Fruit fly (Drosophila melanogaster): Measurements from ENCODE around the gene RPA3.

DNA sequence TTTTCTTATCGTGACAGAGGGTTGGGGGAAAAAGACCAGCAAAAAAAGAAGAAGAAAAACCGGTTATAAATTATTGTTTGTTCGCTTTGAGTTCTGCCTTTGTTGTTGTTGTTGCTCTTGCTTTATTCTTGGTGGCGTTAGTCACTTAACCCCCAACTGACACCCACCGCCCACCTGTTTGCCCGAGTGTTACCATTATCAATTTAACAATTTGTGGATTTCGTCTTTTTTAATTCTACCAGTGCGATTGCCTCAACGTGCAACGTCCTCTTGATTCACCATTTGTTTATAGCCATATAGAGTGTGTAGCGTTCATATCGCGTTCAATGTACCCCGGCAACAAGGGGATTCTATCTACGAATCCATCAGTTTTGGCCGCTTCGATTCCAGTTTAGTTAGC, 14.2 kb downstream of the RPA3 start:
- TF ChIP-seq CG8478 (optimal IDR thresholded peaks at IDR 0.05) (no peak), pan (optimal IDR thresholded peaks at IDR 0.05) (no peak)
